Fruit fly (Drosophila melanogaster) whole organism, wandering third instar larva: Measurements from ENCODE around the gene CG31624.

Source experiments
- Abd-B ChIP-seq: fragments of >200 bp; optimal IDR thresholded peaks from 2 replicates; lab custom pipeline; 2017; ENCODE audit warnings: missing biosample characterization, missing genetic modification characterization
- CG9705 ChIP-seq: fragments of 200-800 bp; sonication (Bioruptor generic); optimal IDR thresholded peaks from 2 replicates; lab custom pipeline; 2018; ENCODE audit warnings: missing biosample characterization, mild to moderate bottlenecking, missing genetic modification characterization
- Dfd ChIP-seq: fragments of >200 bp; optimal IDR thresholded peaks from 2 replicates; lab custom pipeline; 2017; ENCODE audit warnings: missing biosample characterization, missing genetic modification characterization
- HLH106 ChIP-seq: fragments of 200-800 bp; optimal IDR thresholded peaks from 3 replicates; lab custom pipeline; 2019; ENCODE audit warnings: missing biosample characterization, mild to moderate bottlenecking, missing genetic modification characterization, moderate library complexity
- Hnf4 ChIP-seq: fragments of 200-800 bp; sonication (Bioruptor generic); optimal IDR thresholded peaks from 2 replicates; lab custom pipeline; 2016; ENCODE audit warnings: missing biosample characterization, mild to moderate bottlenecking, missing genetic modification characterization
- Hr78 ChIP-seq: fragments of >200 bp; optimal IDR thresholded peaks from 2 replicates; lab custom pipeline; 2017; ENCODE audit warnings: missing biosample characterization, missing genetic modification characterization
- Hr83 ChIP-seq: fragments of 200-300 bp; sonication (Bioruptor generic); optimal IDR thresholded peaks from 2 replicates; lab custom pipeline; 2016; ENCODE audit warnings: missing biosample characterization, mild to moderate bottlenecking, missing genetic modification characterization, moderate library complexity; ENCODE audit not compliant: poor library complexity, severe bottlenecking
- Jra ChIP-seq: sonication (Bioruptor generic); optimal IDR thresholded peaks from 2 replicates; lab custom pipeline; 2016; ENCODE audit warnings: missing biosample characterization, missing genetic modification characterization
- Mio ChIP-seq: sonication (Bioruptor generic); optimal IDR thresholded peaks from 2 replicates; lab custom pipeline; 2016; ENCODE audit warnings: missing biosample characterization, missing genetic modification characterization
- Myc ChIP-seq: fragments of >200 bp; optimal IDR thresholded peaks from 2 replicates; lab custom pipeline; 2017
- OdsH ChIP-seq: fragments of 200-800 bp; sonication (Bioruptor generic); optimal IDR thresholded peaks from 2 replicates; lab custom pipeline; 2016; ENCODE audit warnings: missing biosample characterization, mild to moderate bottlenecking, missing genetic modification characterization
- Rel ChIP-seq, 2 experiments: fragments of 200-800 bp; sonication (Bioruptor generic) in 1 of 2; optimal IDR thresholded peaks; 2 replicates in 1 of 2; 3 replicates in 1 of 2; lab custom pipeline; 2016 to 2019; ENCODE audit warnings: mild to moderate bottlenecking in 2 of 2, missing biosample characterization in 2 of 2, missing genetic modification characterization in 2 of 2, moderate library complexity in 1 of 2
- Vsx2 ChIP-seq: fragments of 200-300, 225-300 bp; sonication (Bioruptor generic); optimal IDR thresholded peaks from 2 replicates; lab custom pipeline; 2018; ENCODE audit warnings: missing biosample characterization, missing genetic modification characterization; ENCODE audit not compliant: partially characterized antibody
- br ChIP-seq: fragments of 200-800 bp; sonication (Bioruptor generic); optimal IDR thresholded peaks from 2 replicates; lab custom pipeline; 2016; ENCODE audit warnings: missing biosample characterization, missing genetic modification characterization
- dl ChIP-seq, 2 experiments: fragments of 175-275, 200-275 bp in 1 of 2; fragments of 200-275 bp in 1 of 2; sonication (Bioruptor generic); optimal IDR thresholded peaks; lab custom pipeline; 2018; ENCODE audit warnings: mild to moderate bottlenecking in 2 of 2, missing biosample characterization in 2 of 2, missing genetic modification characterization in 2 of 2, moderate library complexity in 2 of 2; ENCODE audit not compliant: partially characterized antibody in 2 of 2, insufficient read depth in 1 of 2
- dmrt93B ChIP-seq: fragments of 200-800 bp; sonication (Bioruptor generic); optimal IDR thresholded peaks from 2 replicates; lab custom pipeline; 2018; ENCODE audit warnings: missing biosample characterization, mild to moderate bottlenecking, missing genetic modification characterization
- dsf ChIP-seq: sonication (Bioruptor generic); optimal IDR thresholded peaks from 2 replicates; lab custom pipeline; 2016; ENCODE audit warnings: missing biosample characterization, missing genetic modification characterization, borderline replicate concordance
- ey ChIP-seq: fragments of 200-800 bp; sonication (Bioruptor generic); optimal IDR thresholded peaks from 2 replicates; lab custom pipeline; 2016; ENCODE audit warnings: missing biosample characterization, missing genetic modification characterization
- foxo ChIP-seq, 2 experiments: fragments of 200-800 bp; sonication (Bioruptor generic); optimal IDR thresholded peaks; 2 replicates in 1 of 2; 3 replicates in 1 of 2; lab custom pipeline; 2016 to 2017; ENCODE audit warnings: missing biosample characterization in 2 of 2, missing genetic modification characterization in 2 of 2
- fru ChIP-seq: fragments of 200-800 bp; sonication (Bioruptor generic); optimal IDR thresholded peaks from 3 replicates; lab custom pipeline; 2016; ENCODE audit warnings: missing biosample characterization, mild to moderate bottlenecking, missing genetic modification characterization
- h ChIP-seq: fragments of 200-800 bp; sonication (Bioruptor generic); optimal IDR thresholded peaks from 3 replicates; lab custom pipeline; 2016; ENCODE audit warnings: missing biosample characterization, mild to moderate bottlenecking, missing genetic modification characterization
- lola ChIP-seq: fragments of >200 bp; optimal IDR thresholded peaks from 2 replicates; lab custom pipeline; 2017; ENCODE audit warnings: missing biosample characterization, missing genetic modification characterization
- pan ChIP-seq: fragments of >200 bp; optimal IDR thresholded peaks from 2 replicates; lab custom pipeline; 2017
- psq ChIP-seq: fragments of 200-800 bp; sonication (Bioruptor generic); optimal IDR thresholded peaks from 3 replicates; lab custom pipeline; 2017; ENCODE audit warnings: missing biosample characterization, mild to moderate bottlenecking, missing genetic modification characterization, moderate library complexity
- rgr ChIP-seq: fragments of 200-800 bp; sonication (Bioruptor generic); optimal IDR thresholded peaks from 3 replicates; lab custom pipeline; 2016; ENCODE audit warnings: missing biosample characterization, mild to moderate bottlenecking, missing genetic modification characterization
- sage ChIP-seq: fragments of 200-800 bp; sonication (Bioruptor generic); optimal IDR thresholded peaks from 2 replicates; lab custom pipeline; 2016; ENCODE audit warnings: missing biosample characterization, mild to moderate bottlenecking, missing genetic modification characterization
- sv ChIP-seq: fragments of 200-800 bp; sonication (Bioruptor generic); optimal IDR thresholded peaks from 3 replicates; lab custom pipeline; 2016; ENCODE audit warnings: missing biosample characterization, missing genetic modification characterization
- usp ChIP-seq: fragments of >200 bp; optimal IDR thresholded peaks from 2 replicates; lab custom pipeline; 2017; ENCODE audit warnings: missing biosample characterization, missing genetic modification characterization
- woc ChIP-seq: sonication (Bioruptor generic); optimal IDR thresholded peaks from 2 replicates; lab custom pipeline; 2016; ENCODE audit warnings: missing biosample characterization, mild to moderate bottlenecking, missing genetic modification characterization

Gene CG31624

dm6 chr2L:21196511-21196910, 3.7 kb downstream of the CG31624 start:
- TF ChIP-seq OdsH, result no peak
- TF ChIP-seq HLH106 (tag; lab: Kevin White, UChicago), result peak; percentile 28
- no peak for TF ChIP-seq sage (GFP tag; lab: Kevin White, UChicago)
- TF ChIP-seq fru, result peak; percentile 46
- TF ChIP-seq Rel (GFP tag; optimal IDR thresholded peaks at IDR 0.05; lab: Kevin White, UChicago), result no peak
- TF ChIP-seq Rel (tag; optimal IDR thresholded peaks at IDR 0.05; lab: Kevin White, UChicago), result no peak
- peak in 1 of 2 experiments; percentile 8 for TF ChIP-seq foxo (GFP tag; optimal IDR thresholded peaks at IDR 0.05; lab: Kevin White, UChicago)
- TF ChIP-seq dsf, result no peak
- peak; percentile 39 for TF ChIP-seq h
- TF ChIP-seq Hr83 (GFP tag; lab: Kevin White, UChicago), result no peak

dm6 chr2L:21195331-21195730, 4.8 kb downstream of the CG31624 start:
- TF ChIP-seq h, result peak; percentile 14
- no peak for TF ChIP-seq lola (GFP tag; lab: Kevin White, UChicago)
- TF ChIP-seq ey (GFP tag; lab: Kevin White, UChicago), result peak; percentile 9
- peak; percentile 4 for TF ChIP-seq rgr (GFP tag; lab: Kevin White, UChicago)
- TF ChIP-seq foxo (GFP tag; optimal IDR thresholded peaks at IDR 0.05; lab: Kevin White, UChicago), result peak in 1 of 2 experiments; percentile 12
- TF ChIP-seq Myc (lab: Kevin White, UChicago), result no peak
- no peak for TF ChIP-seq woc (GFP tag; lab: Kevin White, UChicago)

dm6 chr2L:21189273-21189781, 10.8 kb downstream of the CG31624 start:
- TF ChIP-seq Vsx2 (GFP tag; lab: Kevin White, UChicago), result no peak
- TF ChIP-seq dl (GFP tag; optimal IDR thresholded peaks at IDR 0.05; lab: Kevin White, UChicago; ENCODE audit: insufficient read depth in 1 of 2, partially characterized antibody in 2 of 2), result no peak
- no peak for TF ChIP-seq usp (GFP tag; lab: Kevin White, UChicago)
- TF ChIP-seq HLH106 (tag; lab: Kevin White, UChicago), result no peak

dm6 chr2L:21187753-21188152, 12.4 kb downstream of the CG31624 start:
- no peak for TF ChIP-seq Abd-B (GFP tag; lab: Kevin White, UChicago)
- TF ChIP-seq sage (GFP tag; lab: Kevin White, UChicago), result no peak
- no peak for TF ChIP-seq Myc (lab: Kevin White, UChicago)
- TF ChIP-seq Hr78, result no peak
- TF ChIP-seq usp (GFP tag; lab: Kevin White, UChicago), result no peak

dm6 chr2L:21179615-21180031, 20.6 kb downstream of the CG31624 start, which contains the start of the genes bur and Mcm10:
Gene bur (minus strand): TSS chr2L:21179683.
Gene Mcm10 (plus strand): TSS chr2L:21179933.
- no peak for TF ChIP-seq Mio (GFP tag; lab: Kevin White, UChicago)
- TF ChIP-seq HLH106 (tag; lab: Kevin White, UChicago), result peak; percentile 7
- TF ChIP-seq Jra (GFP tag; lab: Kevin White, UChicago), result no peak
- no peak for TF ChIP-seq Hnf4 (GFP tag; lab: Kevin White, UChicago)
- TF ChIP-seq Abd-B (GFP tag; lab: Kevin White, UChicago), result no peak
- peak; percentile 33 for TF ChIP-seq sage (GFP tag; lab: Kevin White, UChicago)
- no peak for TF ChIP-seq Rel (GFP tag; optimal IDR thresholded peaks at IDR 0.05; lab: Kevin White, UChicago)
- no peak for TF ChIP-seq Rel (tag; optimal IDR thresholded peaks at IDR 0.05; lab: Kevin White, UChicago)
- TF ChIP-seq, all 38 proteins: peak for 2

- TF ChIP-seq Rel (GFP tag; optimal IDR thresholded peaks at IDR 0.05; lab: Kevin White, UChicago) (no peak), Rel (tag; optimal IDR thresholded peaks at IDR 0.05; lab: Kevin White, UChicago) (peak; percentile 67), pan (lab: Kevin White, UChicago) (no peak)
Observed at dm6 chr2L:21179217-21179520, 21.0 kb downstream of the CG31624 start.

dm6 chr2L:21178436-21179216, 21.5 kb downstream of the CG31624 start:
- TF ChIP-seq rgr (GFP tag; lab: Kevin White, UChicago) (no peak), dmrt93B (GFP tag; lab: Kevin White, UChicago) (no peak), psq (GFP tag; lab: Kevin White, UChicago) (peak; percentile 51), Hr78 (no peak), Dfd (GFP tag; lab: Kevin White, UChicago) (no peak), Vsx2 (GFP tag; lab: Kevin White, UChicago) (peak; percentile 65), br (GFP tag; lab: Kevin White, UChicago) (no peak), h (no peak), CG9705 (GFP tag; lab: Kevin White, UChicago) (no peak), sv (GFP tag; lab: Kevin White, UChicago) (no peak), ey (GFP tag; lab: Kevin White, UChicago) (no peak), Hr83 (GFP tag; lab: Kevin White, UChicago) (no peak)
- TF ChIP-seq, all 38 proteins: peak for 2
